Worm (Caenorhabditis elegans) whole organism, L1 larva: Measurements from ENCODE around the gene Y47D7A.13.

ENCODE experiments used
- ceh-8 ChIP-seq: fragments of 200-800 bp; sonication (Bioruptor generic); optimal IDR thresholded peaks from 2 replicates; lab custom pipeline; 2018; ENCODE audit warnings: mild to moderate bottlenecking, missing genetic modification characterization, moderate library complexity, missing compliant biosample characterization
- egl-27 ChIP-seq, 2 experiments: fragments of 150-350 bp in 1 of 2; sonication (generic microtip); optimal IDR thresholded peaks; 3 replicates each; lab custom pipeline; 2017 to 2018; ENCODE audit warnings: missing biosample characterization in 2 of 2, missing genetic modification characterization in 2 of 2, missing genetic modification reagents in 2 of 2
- fos-1 ChIP-seq: fragments of 150-350 bp; optimal IDR thresholded peaks from 2 replicates; lab custom pipeline; 2014; ENCODE audit warnings: missing biosample characterization, missing genetic modification characterization
- lin-13 ChIP-seq: fragments of 150-350 bp; optimal IDR thresholded peaks from 2 replicates; lab custom pipeline; 2014; ENCODE audit warnings: missing biosample characterization, missing genetic modification reagents, missing genetic modification characterization
- lin-15B ChIP-seq: fragments of 150-350 bp; sonication (generic microtip); optimal IDR thresholded peaks from 3 replicates; lab custom pipeline; 2014; ENCODE audit warnings: missing biosample characterization, missing genetic modification characterization
- nhr-12 ChIP-seq: sonication (generic microtip); optimal IDR thresholded peaks from 2 replicates; lab custom pipeline; 2017; ENCODE audit warnings: missing biosample characterization, missing genetic modification characterization
- nhr-28 ChIP-seq: fragments of 150-350 bp; optimal IDR thresholded peaks from 2 replicates; lab custom pipeline; 2014; ENCODE audit warnings: missing biosample characterization, missing genetic modification characterization
- nhr-76 ChIP-seq: sonication (generic microtip); optimal IDR thresholded peaks from 2 replicates; lab custom pipeline; 2017; ENCODE audit warnings: missing biosample characterization, missing genetic modification characterization
- pag-3 ChIP-seq: sonication (generic microtip); optimal IDR thresholded peaks from 2 replicates; lab custom pipeline; 2017; ENCODE audit warnings: missing genetic modification characterization, mild to moderate bottlenecking, missing compliant biosample characterization, antibody characterized with exemption, borderline replicate concordance; ENCODE audit not compliant: insufficient read depth
- unc-86 ChIP-seq: sonication (generic microtip); optimal IDR thresholded peaks from 2 replicates; lab custom pipeline; 2016; ENCODE audit warnings: missing genetic modification characterization, missing compliant biosample characterization
- zip-4 ChIP-seq: fragments of 200-800 bp; sonication (Bioruptor generic); optimal IDR thresholded peaks from 2 replicates; lab custom pipeline; 2018; ENCODE audit warnings: mild to moderate bottlenecking, missing genetic modification characterization, moderate library complexity, missing compliant biosample characterization

DNA sequence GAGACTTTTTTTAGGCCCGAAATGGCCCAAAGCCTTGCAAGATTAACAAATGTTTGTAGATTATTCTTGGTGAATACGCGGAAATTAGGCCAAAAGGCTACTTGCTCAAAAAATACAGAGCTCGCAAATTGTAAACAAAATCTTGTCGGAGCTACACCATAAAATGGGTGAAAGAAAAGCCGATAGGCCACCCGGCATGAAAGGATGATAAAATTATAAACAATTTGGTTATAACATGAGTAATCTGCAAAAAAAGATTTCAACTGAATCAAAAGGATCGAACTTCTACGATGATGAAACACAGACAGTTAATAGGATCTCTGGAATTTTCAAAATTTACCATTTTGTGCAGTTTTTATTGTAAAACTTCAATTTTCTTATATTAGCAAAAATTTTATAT, 37.6 kb downstream of the Y47D7A.13 start:
- TF ChIP-seq zip-4 (GFP tag; lab: Kevin White, UChicago) (no peak), pag-3 (tag; lab: Kevin White, UChicago) (no peak), lin-13 (GFP tag; lab: Kevin White, UChicago) (no peak), ceh-8 (GFP tag; lab: Kevin White, UChicago) (no peak), nhr-12 (tag; lab: Kevin White, UChicago) (no peak), unc-86 (tag; lab: Kevin White, UChicago) (no peak), fos-1 (tag; lab: Kevin White, UChicago) (no peak), nhr-28 (tag; lab: Kevin White, UChicago) (no peak), lin-15B (tag; lab: Kevin White, UChicago) (no peak), nhr-76 (tag; lab: Kevin White, UChicago) (no peak), egl-27 (tag; optimal IDR thresholded peaks at IDR 0.05; lab: Kevin White, UChicago) (no peak)
